Fruit fly (Drosophila melanogaster) whole organism, pupa: Measurements from ENCODE around the gene CG13856.

Experiments
- CG10348 ChIP-seq: fragments of 200-800 bp; sonication (Bioruptor generic); IDR thresholded peaks from 2 replicates; pipeline ENCODE4 v1.3.6; 2022; ENCODE audit warnings: missing biosample characterization, missing genetic modification characterization
- CG12605 ChIP-seq: fragments of 200-800 bp; sonication (Bioruptor generic); IDR thresholded peaks from 2 replicates; pipeline ENCODE4 v1.3.6; 2022; ENCODE audit warnings: missing biosample characterization, missing genetic modification characterization
- CG13204 ChIP-seq: fragments of 200-800 bp; sonication (Bioruptor generic); optimal IDR thresholded peaks from 2 replicates; lab custom pipeline; 2018; ENCODE audit warnings: missing biosample characterization, mild to moderate bottlenecking, missing genetic modification characterization, moderate library complexity
- CG14655 ChIP-seq: fragments of 200-800 bp; sonication (Bioruptor generic); optimal IDR thresholded peaks from 3 replicates; lab custom pipeline; 2017; ENCODE audit warnings: mild to moderate bottlenecking, missing biosample characterization, missing genetic modification reagents, missing genetic modification characterization
- CG15710 ChIP-seq: fragments of 200-800 bp; sonication (Bioruptor generic); optimal IDR thresholded peaks from 2 replicates; lab custom pipeline; 2018; ENCODE audit warnings: missing biosample characterization, mild to moderate bottlenecking, missing genetic modification characterization, moderate library complexity
- CG17806 ChIP-seq: fragments of 200-800 bp; sonication (Bioruptor generic); optimal IDR thresholded peaks from 2 replicates; lab custom pipeline; 2018; ENCODE audit warnings: missing biosample characterization, mild to moderate bottlenecking, missing genetic modification characterization, moderate library complexity
- CG32121 ChIP-seq: fragments of 200-800 bp; sonication (Bioruptor generic); IDR thresholded peaks from 2 replicates; pipeline ENCODE4 v1.3.6; 2022; ENCODE audit warnings: missing biosample characterization, missing genetic modification characterization
- CG34367 ChIP-seq: fragments of 200-800 bp; sonication (Bioruptor generic); optimal IDR thresholded peaks from 2 replicates; lab custom pipeline; 2018; ENCODE audit warnings: missing biosample characterization, mild to moderate bottlenecking, missing genetic modification characterization
- CG4496 ChIP-seq: fragments of 200-800 bp; sonication (Bioruptor generic); IDR thresholded peaks from 3 replicates; pipeline ENCODE4 v1.3.6; 2022; ENCODE audit warnings: missing biosample characterization, missing genetic modification characterization
- CG8159 ChIP-seq: fragments of 200-800 bp; sonication (Bioruptor generic); optimal IDR thresholded peaks from 3 replicates; lab custom pipeline; 2018; ENCODE audit warnings: missing biosample characterization, mild to moderate bottlenecking, missing genetic modification characterization, moderate library complexity
- CG8301 ChIP-seq: fragments of 200-800 bp; sonication (Bioruptor generic); optimal IDR thresholded peaks from 2 replicates; lab custom pipeline; 2018; ENCODE audit warnings: missing biosample characterization, mild to moderate bottlenecking, missing genetic modification characterization
- CG9948 ChIP-seq: fragments of 200-800 bp; sonication (Bioruptor generic); optimal IDR thresholded peaks from 2 replicates; lab custom pipeline; 2018; ENCODE audit warnings: missing biosample characterization, mild to moderate bottlenecking, missing genetic modification characterization, moderate library complexity
- D1 ChIP-seq: fragments of 200-800 bp; sonication (Bioruptor generic); optimal IDR thresholded peaks from 2 replicates; lab custom pipeline; 2018; ENCODE audit warnings: missing biosample characterization, mild to moderate bottlenecking, missing genetic modification characterization, moderate library complexity
- EcR ChIP-seq: fragments of 200-800 bp; sonication (Bioruptor generic); optimal IDR thresholded peaks from 3 replicates; lab custom pipeline; 2019; ENCODE audit warnings: missing biosample characterization, missing genetic modification characterization, mild to moderate bottlenecking, moderate library complexity, missing genetic modification reagents
- Ets98B ChIP-seq: fragments of 200-800 bp; sonication (Bioruptor generic); IDR thresholded peaks from 2 replicates; pipeline ENCODE4 v1.3.6; 2022; ENCODE audit warnings: missing biosample characterization, missing genetic modification characterization
- Pif1A ChIP-seq: fragments of 200-800 bp; sonication (Bioruptor generic); optimal IDR thresholded peaks from 3 replicates; lab custom pipeline; 2016; ENCODE audit warnings: missing biosample characterization, missing genetic modification characterization
- Pif1B ChIP-seq: fragments of 200-800 bp; sonication (Bioruptor generic); optimal IDR thresholded peaks from 3 replicates; lab custom pipeline; 2016; ENCODE audit warnings: missing biosample characterization, missing genetic modification characterization
- Snoo ChIP-seq: fragments of 200-800 bp; sonication (Bioruptor generic); optimal IDR thresholded peaks from 3 replicates; lab custom pipeline; 2017; ENCODE audit warnings: missing biosample characterization, mild to moderate bottlenecking, missing genetic modification characterization, inconsistent platforms
- fd96Ca ChIP-seq: fragments of 200-800 bp; sonication (Bioruptor generic); IDR thresholded peaks from 3 replicates; pipeline ENCODE4 v1.3.6; 2022; ENCODE audit warnings: missing biosample characterization, missing genetic modification characterization
- gl ChIP-seq: fragments of 200-800 bp; sonication (Bioruptor generic); optimal IDR thresholded peaks from 2 replicates; lab custom pipeline; 2018; ENCODE audit warnings: missing biosample characterization, mild to moderate bottlenecking, missing genetic modification characterization
- rn ChIP-seq: fragments of 200-800 bp; sonication (Bioruptor generic); IDR thresholded peaks from 2 replicates; pipeline ENCODE4 v1.3.6; 2022; ENCODE audit warnings: missing biosample characterization, missing genetic modification characterization

Gene CG13856

DNA sequence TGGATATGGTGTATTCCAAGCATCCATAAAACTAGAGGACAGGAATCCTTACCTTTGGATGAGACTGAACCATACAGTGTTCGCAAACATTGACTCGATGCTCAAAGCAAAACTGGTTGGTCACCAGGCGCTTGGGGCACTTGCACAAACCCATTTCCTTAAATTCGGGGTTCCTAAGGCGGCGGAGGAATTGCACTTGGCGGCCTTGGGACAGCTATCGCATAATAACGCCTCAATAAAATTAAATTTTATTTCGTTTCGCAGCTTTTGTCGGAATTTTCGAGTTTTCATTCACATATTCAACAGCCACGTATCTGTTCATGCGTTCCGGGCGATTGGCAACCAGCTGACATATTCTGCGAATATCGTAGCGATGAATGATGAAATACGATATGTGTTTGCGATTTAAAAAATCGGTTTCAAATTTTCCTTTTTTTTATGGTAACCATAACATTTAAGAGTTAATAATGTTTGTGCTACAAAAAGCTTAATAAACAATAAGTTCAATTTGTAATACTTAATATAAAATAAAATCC lies 36.7 kb upstream of the CG13856 start, which contains the start of gene CG5382:
CG5382 (minus strand) TSS at position 324 of the 536 bp plus-strand sequence.
- TF ChIP-seq CG17806 (no peak), CG12605 (GFP tag; lab: Robert Waterston, UW) (no peak)

DNA sequence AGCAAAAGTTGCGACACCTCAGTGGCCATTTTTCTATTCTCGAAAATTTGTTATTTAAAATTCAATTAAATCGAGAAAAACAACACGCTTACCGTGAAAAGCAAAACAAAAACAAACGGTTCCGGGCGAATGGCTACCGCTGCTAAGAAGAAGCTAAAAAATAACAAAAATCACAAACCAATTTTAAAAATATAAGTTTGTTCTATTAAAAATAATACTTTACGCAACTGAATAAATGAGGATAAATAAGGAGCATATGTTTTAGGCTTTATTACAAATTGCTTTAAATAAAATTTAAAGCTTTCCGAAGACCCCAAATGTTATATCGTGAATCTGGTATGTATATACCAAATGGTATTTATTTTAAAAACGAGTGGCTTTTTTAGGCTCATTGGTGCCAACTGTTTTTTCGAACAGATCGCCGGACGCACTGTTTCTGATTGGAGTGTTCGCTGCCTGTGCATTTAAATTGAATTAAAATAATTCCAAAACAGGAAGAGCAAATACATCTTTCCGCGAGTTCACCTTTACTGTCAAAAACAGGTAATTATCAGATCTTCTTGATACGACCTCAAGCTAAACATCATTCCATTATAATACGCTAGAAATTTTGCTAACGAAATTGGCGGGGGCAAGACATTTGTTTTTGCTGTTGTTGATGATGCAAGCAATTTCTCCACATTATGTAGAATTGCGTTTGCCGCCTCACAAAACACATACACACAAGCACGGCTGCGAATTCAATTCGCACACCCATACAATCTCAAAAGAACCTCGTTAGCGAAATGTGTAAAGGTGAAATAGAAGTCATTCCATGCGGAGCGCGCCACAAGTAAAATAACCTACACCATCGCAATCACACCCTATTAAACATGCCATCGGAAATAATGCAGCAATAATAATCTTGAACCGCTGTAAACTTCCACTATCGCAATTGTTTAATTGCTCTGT lies 35.1 kb upstream of the CG13856 start, which contains the start of the genes Polr3F and PyK:
Polr3F (minus strand) TSS at position 248 of the 951 bp plus-strand sequence.
PyK (plus strand) TSS at position 411 of the 951 bp plus-strand sequence.
- TF ChIP-seq CG34367 (tag; lab: Kevin White, UChicago) (peak; percentile 61), D1 (tag; lab: Kevin White, UChicago) (no peak), CG12605 (GFP tag; lab: Robert Waterston, UW) (peak; percentile 48; the same call in 1 of the 2 replicates), CG32121 (GFP tag; lab: Robert Waterston, UW) (no peak), EcR (no peak), CG13204 (GFP tag; lab: Kevin White, UChicago) (no peak), CG10348 (GFP tag; lab: Robert Waterston, UW) (no peak), CG14655 (peak; percentile 60), CG15710 (peak; percentile 40), Snoo (tag; lab: Kevin White, UChicago) (peak; percentile 2), CG4496 (GFP tag; lab: Robert Waterston, UW) (peak; percentile 63; the same call in 2 of the 3 replicates), CG8301 (peak; percentile 28), CG17806 (peak; percentile 29), rn (no peak), Pif1A (GFP tag; lab: Kevin White, UChicago) (peak; percentile 18), fd96Ca (no peak), CG9948 (tag; lab: Kevin White, UChicago) (peak; percentile 9), Pif1B (GFP tag; lab: Kevin White, UChicago) (no peak), CG8159 (tag; lab: Kevin White, UChicago) (peak; percentile 50), gl (peak; percentile 35)

DNA sequence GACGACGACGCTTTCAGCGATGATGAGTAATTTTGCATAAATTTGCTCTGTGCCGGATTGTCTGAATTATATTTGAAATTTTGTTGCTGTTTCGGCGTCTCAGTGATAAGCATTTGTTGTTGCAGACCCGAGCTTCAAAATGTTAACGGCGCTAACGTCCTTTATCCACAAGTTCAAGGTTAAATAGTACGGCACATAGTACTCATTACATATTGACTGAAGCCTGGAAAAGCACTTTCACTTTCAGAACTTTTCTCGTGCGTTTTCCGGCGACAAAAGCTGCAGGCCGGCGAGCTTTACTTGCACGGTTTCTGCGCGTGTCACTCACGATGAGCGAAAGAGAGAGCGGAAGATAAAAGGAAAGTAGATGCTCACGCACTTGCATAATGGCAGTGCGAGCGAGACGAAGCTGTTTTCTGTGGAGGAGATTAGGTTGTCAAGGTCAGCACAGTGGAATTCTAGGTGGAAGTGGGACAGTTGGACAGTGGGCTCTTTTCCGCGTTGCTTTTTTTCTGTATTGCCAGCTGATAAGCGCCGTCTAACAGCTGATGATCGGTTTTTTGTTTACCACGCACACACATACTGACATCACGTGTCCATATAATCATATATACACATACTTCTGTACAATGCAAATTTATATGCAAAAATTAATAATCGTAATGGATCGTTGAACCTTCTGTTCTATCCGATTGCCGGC lies 34.2 kb upstream of the CG13856 start:
- TF ChIP-seq EcR (peak; percentile 71), Ets98B (GFP tag; lab: Robert Waterston, UW) (no peak; the same call in 1 of the 2 replicates), CG12605 (GFP tag; lab: Robert Waterston, UW) (no peak), CG9948 (tag; lab: Kevin White, UChicago) (no peak), fd96Ca (peak; percentile 30; the same call in 1 of the 3 replicates), gl (no peak), CG10348 (GFP tag; lab: Robert Waterston, UW) (no peak), CG4496 (GFP tag; lab: Robert Waterston, UW) (peak; percentile 85), CG32121 (GFP tag; lab: Robert Waterston, UW) (peak; percentile 20; the same call in 1 of the 2 replicates), rn (no peak)

DNA sequence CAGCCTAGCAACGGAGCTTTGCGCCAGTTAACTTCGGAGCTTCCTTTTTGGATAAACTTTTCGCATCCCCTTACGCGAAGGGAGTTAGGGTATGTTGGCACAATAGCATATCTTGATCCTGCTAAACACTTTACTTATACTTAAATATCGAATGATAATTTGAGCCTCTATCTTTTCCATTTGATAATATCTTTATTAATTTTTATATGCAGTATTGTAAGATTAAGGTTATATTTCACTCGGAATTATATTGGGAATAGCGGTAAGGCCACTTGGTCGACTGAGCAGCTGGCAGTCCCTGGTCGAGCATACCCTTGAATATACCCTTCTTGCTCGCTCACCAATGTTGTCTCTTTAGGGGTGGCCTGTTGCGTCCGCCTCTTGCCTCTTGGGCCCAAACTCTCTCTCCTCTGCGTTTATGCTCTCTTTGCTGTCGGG lies 33.7 kb upstream of the CG13856 start:
- peak; percentile 11 for TF ChIP-seq CG17806
- TF ChIP-seq Ets98B (GFP tag; lab: Robert Waterston, UW) = peak; percentile 63
- no peak for TF ChIP-seq EcR
- TF ChIP-seq CG13204 (GFP tag; lab: Kevin White, UChicago) = no peak
- TF ChIP-seq Snoo (tag; lab: Kevin White, UChicago) = peak; percentile 74
- no peak for TF ChIP-seq CG14655
- peak; percentile 69 for TF ChIP-seq rn
- TF ChIP-seq CG8301 = peak; percentile 11
- TF ChIP-seq CG12605 (GFP tag; lab: Robert Waterston, UW) = peak; percentile 68
- peak; percentile 32 for TF ChIP-seq CG9948 (tag; lab: Kevin White, UChicago)
- peak; percentile 67 for TF ChIP-seq Pif1A (GFP tag; lab: Kevin White, UChicago)
- TF ChIP-seq CG34367 (tag; lab: Kevin White, UChicago) = no peak
- TF ChIP-seq CG8159 (tag; lab: Kevin White, UChicago) = no peak
- TF ChIP-seq CG10348 (GFP tag; lab: Robert Waterston, UW) = no peak
- peak; percentile 80 for TF ChIP-seq Pif1B (GFP tag; lab: Kevin White, UChicago)
- peak; percentile 77 for TF ChIP-seq fd96Ca
- TF ChIP-seq gl = no peak
- peak; percentile 55 for TF ChIP-seq CG15710
- TF ChIP-seq CG32121 (GFP tag; lab: Robert Waterston, UW) = peak; percentile 64
- no peak for TF ChIP-seq D1 (tag; lab: Kevin White, UChicago)
- TF ChIP-seq CG4496 (GFP tag; lab: Robert Waterston, UW) = peak; percentile 72

DNA sequence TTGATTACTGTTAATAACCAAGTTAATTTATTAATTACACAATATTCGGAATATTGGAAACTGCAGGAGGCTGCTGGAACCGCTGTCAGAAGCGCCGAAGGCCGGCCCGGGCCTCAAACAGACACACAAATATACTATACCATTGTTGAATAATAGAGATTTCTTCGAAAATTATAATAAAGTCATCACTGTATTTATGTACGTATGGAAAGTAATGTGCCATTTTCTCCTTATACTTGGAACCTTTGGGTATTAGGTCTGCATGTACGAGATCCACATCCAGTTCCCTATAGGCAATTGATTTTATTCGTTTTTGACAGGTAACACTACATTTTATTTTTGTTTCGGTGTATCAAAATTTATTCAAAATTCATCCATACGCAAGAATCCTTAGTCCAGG lies 29.9 kb upstream of the CG13856 start, which contains the start of gene CG7069:
CG7069 (plus strand) TSS at position 301 of the 400 bp plus-strand sequence.
- TF ChIP-seq CG8301 = no peak
- no peak for TF ChIP-seq CG4496 (GFP tag; lab: Robert Waterston, UW)
- no peak for TF ChIP-seq CG15710
- TF ChIP-seq D1 (tag; lab: Kevin White, UChicago) = no peak
- no peak for TF ChIP-seq CG13204 (GFP tag; lab: Kevin White, UChicago)
- TF ChIP-seq Snoo (tag; lab: Kevin White, UChicago) = no peak
- no peak for TF ChIP-seq EcR
- no peak for TF ChIP-seq gl
- TF ChIP-seq Ets98B (GFP tag; lab: Robert Waterston, UW) = no peak
- TF ChIP-seq CG34367 (tag; lab: Kevin White, UChicago) = no peak
- no peak for TF ChIP-seq CG14655
- TF ChIP-seq CG17806 = no peak
